Worm (Caenorhabditis elegans): ENCODE data around the gene Y11D7A.3.

DNA sequence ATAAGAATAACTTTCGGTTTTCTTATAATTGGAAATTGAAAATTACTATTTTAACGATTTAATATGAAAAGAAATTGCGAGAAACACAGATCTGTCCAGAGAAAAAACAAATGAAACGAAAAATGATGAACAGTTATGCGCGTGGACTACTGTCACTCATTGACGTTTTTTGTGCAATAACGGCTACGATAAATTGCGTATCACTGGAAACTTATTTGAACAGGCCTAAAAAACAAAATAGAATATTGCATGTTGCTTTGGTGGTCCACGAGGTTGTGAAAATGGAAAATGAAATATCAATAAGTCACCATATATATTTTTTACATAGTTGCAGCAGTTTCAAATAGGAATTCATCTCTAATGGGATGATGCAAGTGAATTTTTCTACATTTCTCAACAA lies 31.6 kb downstream of the Y11D7A.3 start:
- TF ChIP-seq gmeb-1 (tag; optimal IDR thresholded peaks at IDR 0.05) = no peak
- no peak for TF ChIP-seq unc-62 (GFP tag; optimal IDR thresholded peaks at IDR 0.05)
- TF ChIP-seq unc-55 (GFP tag; optimal IDR thresholded peaks at IDR 0.05) = no peak
- no peak for TF ChIP-seq lsy-2 (tag; optimal IDR thresholded peaks at IDR 0.05)

Data from whole organism, L2 larva.